Fruit fly (Drosophila melanogaster) whole organism, embryonic: ENCODE measurements around the gene Rfx.

Experiments used
- ATbp ChIP-seq: fragments of 200-800 bp; sonication (Bioruptor generic); optimal IDR thresholded peaks from 2 replicates; lab custom pipeline; 2017; ENCODE audit warnings: missing biosample characterization, mild to moderate bottlenecking, missing genetic modification characterization, missing genetic modification reagents
- Atf-2 ChIP-seq: fragments of 200-800 bp; sonication (Bioruptor generic); optimal IDR thresholded peaks from 2 replicates; lab custom pipeline; 2016; ENCODE audit warnings: missing biosample characterization, missing genetic modification characterization
- CG10209 ChIP-seq: fragments of 200-800 bp; sonication (Bioruptor generic); optimal IDR thresholded peaks from 3 replicates; lab custom pipeline; 2017; ENCODE audit warnings: missing biosample characterization, mild to moderate bottlenecking, missing genetic modification characterization, missing genetic modification reagents
- CG10267 ChIP-seq: fragments of 200-800 bp; sonication (Bioruptor generic); optimal IDR thresholded peaks from 2 replicates; lab custom pipeline; 2018; ENCODE audit warnings: missing biosample characterization, mild to moderate bottlenecking, missing genetic modification characterization, moderate library complexity
- CG10543 ChIP-seq: fragments of 200-800 bp; sonication (Bioruptor generic); optimal IDR thresholded peaks from 3 replicates; lab custom pipeline; 2017; ENCODE audit warnings: missing biosample characterization, mild to moderate bottlenecking, missing genetic modification characterization, moderate library complexity
- CG11093 ChIP-seq: fragments of 200-800 bp; sonication (Bioruptor generic); IDR thresholded peaks from 3 replicates; pipeline ENCODE4 v1.3.6; 2022; ENCODE audit warnings: missing biosample characterization, missing genetic modification characterization
- CG14014 ChIP-seq: fragments of 200-800 bp; sonication (Bioruptor generic); IDR thresholded peaks from 2 replicates; pipeline ENCODE4 v1.3.6; 2022; ENCODE audit warnings: missing biosample characterization, missing genetic modification characterization
- CG17359 ChIP-seq: fragments of 200-800 bp; sonication (Bioruptor generic); optimal IDR thresholded peaks from 3 replicates; lab custom pipeline; 2018; ENCODE audit warnings: missing biosample characterization, mild to moderate bottlenecking, missing genetic modification characterization, moderate library complexity
- CG17912 ChIP-seq: fragments of 200-800 bp; sonication (Bioruptor generic); optimal IDR thresholded peaks from 2 replicates; lab custom pipeline; 2018; ENCODE audit warnings: missing biosample characterization, mild to moderate bottlenecking, missing genetic modification characterization
- CG33557 ChIP-seq: fragments of 200-800 bp; sonication (Bioruptor generic); optimal IDR thresholded peaks from 2 replicates; lab custom pipeline; 2019; ENCODE audit warnings: missing biosample characterization, mild to moderate bottlenecking, missing genetic modification characterization, moderate library complexity
- CG34376 ChIP-seq: fragments of 200-800 bp; sonication (Bioruptor generic); optimal IDR thresholded peaks from 2 replicates; lab custom pipeline; 2018; ENCODE audit warnings: missing biosample characterization, mild to moderate bottlenecking, missing genetic modification characterization
- CG3995 ChIP-seq: fragments of 200-800 bp; sonication (Bioruptor generic); optimal IDR thresholded peaks from 3 replicates; lab custom pipeline; 2016; ENCODE audit warnings: missing biosample characterization, missing genetic modification characterization
- CG5953 ChIP-seq: fragments of 200-800 bp; sonication (Bioruptor generic); IDR thresholded peaks from 2 replicates; pipeline ENCODE4 v1.3.6; 2022; ENCODE audit warnings: missing biosample characterization, missing genetic modification characterization
- CG6272 ChIP-seq: fragments of 200-800 bp; sonication (Bioruptor generic); IDR thresholded peaks from 2 replicates; pipeline ENCODE4 v1.3.6; 2022; ENCODE audit warnings: missing biosample characterization, missing genetic modification characterization
- CG7928 ChIP-seq: fragments of 200-800 bp; sonication (Bioruptor generic); optimal IDR thresholded peaks from 2 replicates; lab custom pipeline; 2017; ENCODE audit warnings: missing biosample characterization, mild to moderate bottlenecking, missing genetic modification characterization
- CG8765 ChIP-seq: fragments of 200-800 bp; sonication (Bioruptor generic); IDR thresholded peaks from 2 replicates; pipeline ENCODE4 v1.3.6; 2022; ENCODE audit warnings: missing biosample characterization, missing genetic modification characterization
- CG9817 ChIP-seq: fragments of 200-800 bp; sonication (Bioruptor generic); optimal IDR thresholded peaks from 2 replicates; lab custom pipeline; 2018; ENCODE audit warnings: missing biosample characterization, mild to moderate bottlenecking, missing genetic modification characterization, moderate library complexity
- CkIIα-i1 ChIP-seq: fragments of 200-800 bp; sonication (Bioruptor generic); IDR thresholded peaks from 2 replicates; pipeline ENCODE4 v1.3.6; 2022; ENCODE audit warnings: missing biosample characterization, missing genetic modification characterization
- D19A ChIP-seq: fragments of 200-800 bp; optimal IDR thresholded peaks from 3 replicates; lab custom pipeline; 2019; ENCODE audit warnings: missing biosample characterization, mild to moderate bottlenecking, missing genetic modification characterization, moderate library complexity
- Dip3 ChIP-seq: fragments of 200-800 bp; sonication (Bioruptor generic); optimal IDR thresholded peaks from 3 replicates; lab custom pipeline; 2016; ENCODE audit warnings: missing biosample characterization, missing genetic modification characterization
- Doc2 ChIP-seq: fragments of 200-800 bp; sonication (Bioruptor generic); IDR thresholded peaks from 2 replicates; pipeline ENCODE4 v1.3.6; 2022; ENCODE audit warnings: missing biosample characterization, missing genetic modification characterization
- E2f2 ChIP-seq: fragments of 200-800 bp; sonication (Bioruptor generic); IDR thresholded peaks from 2 replicates; pipeline ENCODE4 v1.3.6; 2022; ENCODE audit warnings: missing biosample characterization, missing genetic modification characterization
- ERR ChIP-seq: fragments of 200-800 bp; sonication (Bioruptor generic); optimal IDR thresholded peaks from 2 replicates; lab custom pipeline; 2016; ENCODE audit warnings: missing biosample characterization, missing genetic modification characterization
- H2.0 ChIP-seq: fragments of 200-800 bp; sonication (Bioruptor generic); IDR thresholded peaks from 2 replicates; pipeline ENCODE4 v1.3.6; 2022; ENCODE audit warnings: missing biosample characterization, missing genetic modification characterization
- HLH3B ChIP-seq: fragments of 200-800 bp; sonication (Bioruptor generic); IDR thresholded peaks from 2 replicates; pipeline ENCODE4 v1.3.6; 2022; ENCODE audit warnings: missing biosample characterization, missing genetic modification characterization
- HmgD ChIP-seq: fragments of 200-800 bp; sonication (Bioruptor generic); optimal IDR thresholded peaks from 3 replicates; lab custom pipeline; 2016; ENCODE audit warnings: missing biosample characterization, missing genetic modification characterization
- Hr51 ChIP-seq, 2 experiments: fragments of 200-800 bp; sonication (Bioruptor generic); optimal IDR thresholded peaks; 2 replicates in 1 of 2; 3 replicates in 1 of 2; lab custom pipeline; 2016 to 2018; ENCODE audit warnings: missing biosample characterization in 2 of 2, missing genetic modification characterization in 2 of 2, mild to moderate bottlenecking in 1 of 2, moderate library complexity in 1 of 2
- Hr78 ChIP-seq, 2 experiments: fragments of 200-800 bp in 1 of 2; fragments of >200 bp in 1 of 2; sonication (Bioruptor generic) in 1 of 2; optimal IDR thresholded peaks; 2 replicates each; lab custom pipeline; 2017 to 2019; ENCODE audit warnings: missing biosample characterization in 2 of 2, missing genetic modification characterization in 2 of 2, mild to moderate bottlenecking in 1 of 2, moderate library complexity in 1 of 2
- Hsf ChIP-seq: fragments of 200-800 bp; sonication (Bioruptor generic); optimal IDR thresholded peaks from 3 replicates; lab custom pipeline; 2016; ENCODE audit warnings: missing biosample characterization, missing genetic modification characterization
- Mes4 ChIP-seq: fragments of 200-800 bp; sonication (Bioruptor generic); optimal IDR thresholded peaks from 2 replicates; lab custom pipeline; 2016; ENCODE audit warnings: missing biosample characterization, missing genetic modification characterization
- Sry-β ChIP-seq: fragments of 200-800 bp; sonication (Bioruptor generic); optimal IDR thresholded peaks from 2 replicates; lab custom pipeline; 2018; ENCODE audit warnings: missing biosample characterization, mild to moderate bottlenecking, missing genetic modification characterization, moderate library complexity
- ap ChIP-seq: fragments of 200-800 bp; sonication (Bioruptor generic); IDR thresholded peaks from 2 replicates; pipeline ENCODE4 v1.3.6; 2022; ENCODE audit warnings: missing biosample characterization, missing genetic modification characterization
- ash1 ChIP-seq: fragments of 200-800 bp; sonication (Bioruptor generic); optimal IDR thresholded peaks from 2 replicates; lab custom pipeline; 2018; ENCODE audit warnings: missing biosample characterization, mild to moderate bottlenecking, missing genetic modification characterization
- bab2 ChIP-seq: fragments of 200-800 bp; sonication (Bioruptor generic); optimal IDR thresholded peaks from 2 replicates; lab custom pipeline; 2016; ENCODE audit warnings: missing biosample characterization, missing genetic modification characterization
- cwo ChIP-seq: fragments of 200-800 bp; sonication (Bioruptor generic); optimal IDR thresholded peaks from 3 replicates; lab custom pipeline; 2017; ENCODE audit warnings: missing biosample characterization, missing genetic modification characterization, mild to moderate bottlenecking, moderate library complexity, missing genetic modification reagents
- dmrt11E ChIP-seq: fragments of 200-800 bp; sonication (Bioruptor generic); optimal IDR thresholded peaks from 3 replicates; lab custom pipeline; 2018; ENCODE audit warnings: missing biosample characterization, mild to moderate bottlenecking, missing genetic modification characterization, moderate library complexity
- emc ChIP-seq: fragments of 200-800 bp; sonication (Bioruptor generic); optimal IDR thresholded peaks from 2 replicates; lab custom pipeline; 2016; ENCODE audit warnings: missing biosample characterization, missing genetic modification characterization
- gcm2 ChIP-seq: fragments of 200-800 bp; sonication (Bioruptor generic); optimal IDR thresholded peaks from 2 replicates; lab custom pipeline; 2016; ENCODE audit warnings: missing biosample characterization, missing genetic modification characterization
- grau ChIP-seq: fragments of 200-800 bp; optimal IDR thresholded peaks from 3 replicates; lab custom pipeline; 2019; ENCODE audit warnings: missing biosample characterization, mild to moderate bottlenecking, missing genetic modification characterization, moderate library complexity
- gsb-n ChIP-seq: fragments of 200-800 bp; sonication (Bioruptor generic); optimal IDR thresholded peaks from 3 replicates; lab custom pipeline; 2018; ENCODE audit warnings: missing biosample characterization, mild to moderate bottlenecking, missing genetic modification characterization
- lbe ChIP-seq: fragments of 200-800 bp; sonication (Bioruptor generic); optimal IDR thresholded peaks from 2 replicates; lab custom pipeline; 2016; ENCODE audit warnings: missing biosample characterization, mild to moderate bottlenecking, missing genetic modification characterization
- mirr ChIP-seq: fragments of 200-800 bp; sonication (Bioruptor generic); optimal IDR thresholded peaks from 3 replicates; lab custom pipeline; 2018; ENCODE audit warnings: missing biosample characterization, mild to moderate bottlenecking, missing genetic modification characterization
- prd ChIP-seq, 3 experiments: fragments of >200 bp in 2 of 3; fragments of 200-800 bp in 1 of 3; sonication (Bioruptor generic) in 1 of 3; optimal IDR thresholded peaks in 2 of 3; IDR thresholded peaks in 1 of 3; 2 replicates in 2 of 3; 3 replicates in 1 of 3; pipeline versions ENCODE4 v1.3.6 to Lab custom; 2017 to 2022; ENCODE audit warnings: missing biosample characterization in 1 of 3, missing genetic modification characterization in 1 of 3
- pum ChIP-seq: fragments of 200-800 bp; sonication (Bioruptor generic); optimal IDR thresholded peaks from 2 replicates; lab custom pipeline; 2016; ENCODE audit warnings: missing biosample characterization, missing genetic modification characterization
- rib ChIP-seq: fragments of 200-800 bp; sonication (Bioruptor generic); IDR thresholded peaks from 2 replicates; pipeline ENCODE4 v1.3.6; 2022; ENCODE audit warnings: missing biosample characterization, missing genetic modification characterization
- tin ChIP-seq: fragments of 200-800 bp; sonication (Bioruptor generic); optimal IDR thresholded peaks from 3 replicates; lab custom pipeline; 2016; ENCODE audit warnings: missing biosample characterization, missing genetic modification characterization
- wdn ChIP-seq: fragments of 200-800 bp; sonication (Bioruptor generic); IDR thresholded peaks from 2 replicates; pipeline ENCODE4 v1.3.6; 2022; ENCODE audit warnings: missing biosample characterization, missing genetic modification characterization
- zen2 ChIP-seq: fragments of 200-800 bp; sonication (Bioruptor generic); IDR thresholded peaks from 3 replicates; pipeline ENCODE4 v1.3.6; 2022; ENCODE audit warnings: missing biosample characterization, missing genetic modification characterization; ENCODE audit not compliant: partially characterized antibody

Rfx gene

DNA sequence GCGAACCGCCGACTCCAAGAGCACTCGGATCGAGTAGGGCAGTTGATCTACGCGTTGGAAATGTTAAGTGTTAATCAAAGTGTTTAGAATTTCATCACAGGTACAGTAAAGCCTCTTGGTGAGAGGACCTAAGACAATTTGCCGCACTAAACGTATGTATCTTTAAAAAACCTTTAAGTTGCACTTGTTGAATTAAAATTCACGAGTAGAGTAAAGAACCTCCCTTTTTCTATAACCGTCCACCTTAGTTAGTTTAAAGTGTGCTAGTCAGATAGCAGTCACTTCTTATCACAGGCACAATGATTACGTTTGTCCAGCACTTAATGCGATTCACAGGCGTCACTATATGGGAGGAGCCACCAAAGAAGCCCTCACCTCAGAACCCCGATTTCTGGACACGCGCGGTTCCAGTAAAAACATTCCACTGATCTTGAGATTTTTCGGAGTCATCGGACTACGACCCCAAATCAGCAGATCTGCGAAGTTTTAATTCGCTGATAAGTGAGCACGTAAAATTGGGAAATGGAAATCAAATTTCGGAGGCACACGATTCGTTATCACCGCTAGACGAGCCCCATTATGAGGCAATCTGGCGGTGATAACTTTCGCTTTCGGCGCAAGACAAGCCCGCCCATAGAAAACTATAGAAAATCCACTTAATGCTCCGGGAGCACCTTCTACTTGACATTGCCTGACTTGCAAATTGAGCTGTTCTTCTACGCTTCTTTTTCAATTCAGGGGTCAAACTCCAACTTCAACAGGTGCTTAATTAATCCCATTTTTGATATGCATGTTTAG is 34.1 kb upstream of the Rfx start (continued):
- TF ChIP-seq prd (optimal IDR thresholded peaks at IDR 0.05; lab: Kevin White, UChicago): no peak
- TF ChIP-seq prd (GFP tag; IDR thresholded peaks at IDR 0.05; lab: Robert Waterston, UW): peak; percentile 55; the same call in 2 of the 3 replicates
- no peak for TF ChIP-seq CG10267
- TF ChIP-seq ERR (GFP tag; lab: Kevin White, UChicago): peak; percentile 24
- peak; percentile 60 for TF ChIP-seq CG17359 (tag; lab: Kevin White, UChicago)
- peak; percentile 24 for TF ChIP-seq tin
- no peak for TF ChIP-seq Hr78 (GFP tag; optimal IDR thresholded peaks at IDR 0.05; lab: Kevin White, UChicago)
- peak; percentile 53 for TF ChIP-seq CG9817 (tag; lab: Kevin White, UChicago)
- 0 out of 2 replicates have a peak, but pooled peaks have one; percentile 13 for TF ChIP-seq ap (GFP tag; lab: Robert Waterston, UW)
- TF ChIP-seq cwo (GFP tag; lab: Kevin White, UChicago): peak; percentile 91
- TF ChIP-seq bab2 (GFP tag; lab: Kevin White, UChicago): peak; percentile 41
- TF ChIP-seq CG5953 (GFP tag; lab: Robert Waterston, UW): no peak
- TF ChIP-seq rib (GFP tag; lab: Robert Waterston, UW): no peak
- TF ChIP-seq E2f2: no peak
- peak; percentile 48 for TF ChIP-seq CG3995 (GFP tag; lab: Kevin White, UChicago)
- no peak for TF ChIP-seq ash1 (GFP tag; lab: Kevin White, UChicago)
- no peak for TF ChIP-seq CG10543 (GFP tag; lab: Kevin White, UChicago)
- 0 out of 2 replicates have a peak, but pooled peaks have one; percentile 6 for TF ChIP-seq H2.0
- no peak for TF ChIP-seq Hr51 (GFP tag; optimal IDR thresholded peaks at IDR 0.05; lab: Kevin White, UChicago)
- peak; percentile 74 for TF ChIP-seq lbe (GFP tag; lab: Kevin White, UChicago)
- no peak for TF ChIP-seq CkIIα-i1 (GFP tag; lab: Robert Waterston, UW)
- no peak for TF ChIP-seq Hsf (GFP tag; lab: Kevin White, UChicago)
- peak; percentile 55; the same call in 1 of the 2 replicates for TF ChIP-seq HLH3B (GFP tag; lab: Robert Waterston, UW)
- TF ChIP-seq mirr (GFP tag; lab: Kevin White, UChicago): peak; percentile 69
- TF ChIP-seq Doc2: no peak
- no peak for TF ChIP-seq Sry-β (GFP tag; lab: Kevin White, UChicago)
- no peak for TF ChIP-seq wdn
- no peak for TF ChIP-seq zen2 (GFP tag; lab: Robert Waterston, UW)
- TF ChIP-seq pum: peak; percentile 10
- TF ChIP-seq Atf-2: no peak
- TF ChIP-seq CG7928 (GFP tag; lab: Kevin White, UChicago): no peak
- no peak for TF ChIP-seq ATbp (GFP tag; lab: Kevin White, UChicago)
- TF ChIP-seq emc (GFP tag; lab: Kevin White, UChicago): no peak
- no peak; the same call in 1 of the 2 replicates for TF ChIP-seq CG8765 (GFP tag; lab: Robert Waterston, UW)
- peak; percentile 8 for TF ChIP-seq Dip3 (GFP tag; lab: Kevin White, UChicago)
- TF ChIP-seq CG17912 (GFP tag; lab: Kevin White, UChicago): no peak
- TF ChIP-seq CG33557 (GFP tag; lab: Kevin White, UChicago): no peak
- peak; percentile 92 for TF ChIP-seq CG34376 (GFP tag; lab: Kevin White, UChicago)
- TF ChIP-seq gsb-n (tag; lab: Kevin White, UChicago): no peak
- no peak for TF ChIP-seq D19A
- TF ChIP-seq CG14014 (GFP tag; lab: Robert Waterston, UW): no peak
- no peak for TF ChIP-seq dmrt11E (tag; lab: Kevin White, UChicago)
- TF ChIP-seq CG6272: no peak
- TF ChIP-seq gcm2: no peak
- peak; percentile 83 for TF ChIP-seq grau (tag; lab: Kevin White, UChicago)
- TF ChIP-seq CG10209 (GFP tag; lab: Kevin White, UChicago): no peak
- TF ChIP-seq CG11093 (GFP tag; lab: Robert Waterston, UW): 0 out of 3 replicates have a peak, but pooled peaks have one; percentile 21
- TF ChIP-seq Mes4 (GFP tag; lab: Kevin White, UChicago): no peak
- TF ChIP-seq HmgD (GFP tag; lab: Kevin White, UChicago): no peak
